Fruit fly (Drosophila melanogaster): ENCODE measurements around the gene CG5880.

CG5880 gene

dm6 chr3R:27135692-27136641 is 19.4 kb downstream of the CG5880 start (continued):
- TF ChIP-seq Fer2 (tag; optimal IDR thresholded peaks at IDR 0.05) = no peak
- TF ChIP-seq CG10274 (GFP tag; optimal IDR thresholded peaks at IDR 0.05) = peak; percentile 33
- TF ChIP-seq CG8944 (GFP tag; optimal IDR thresholded peaks at IDR 0.05) = peak; percentile 46
- TF ChIP-seq CG10462 (GFP tag; optimal IDR thresholded peaks at IDR 0.05) = peak; percentile 66
- peak; percentile 35 for TF ChIP-seq az2 (GFP tag; optimal IDR thresholded peaks at IDR 0.05)
- peak; percentile 65 for TF ChIP-seq CG7556 (GFP tag; optimal IDR thresholded peaks at IDR 0.05)
- TF ChIP-seq CG15479 (GFP tag; optimal IDR thresholded peaks at IDR 0.05) = peak; percentile 60
- TF ChIP-seq ato (GFP tag; IDR thresholded peaks at IDR 0.05; ENCODE audit: partially characterized antibody) = no peak
- no peak for TF ChIP-seq CG17612 (GFP tag; IDR thresholded peaks at IDR 0.05)
- TF ChIP-seq vvl (GFP tag; IDR thresholded peaks at IDR 0.05) = peak; percentile 43; the same call in 1 of the 2 replicates
- peak in 1 of 2 experiments; percentile 55 for TF ChIP-seq Hr78 (GFP tag; optimal IDR thresholded peaks at IDR 0.05)
- TF ChIP-seq HmgD (GFP tag; optimal IDR thresholded peaks at IDR 0.05) = no peak
- peak; percentile 88 for TF ChIP-seq CG1233 (GFP tag; optimal IDR thresholded peaks at IDR 0.05)
- no peak for TF ChIP-seq CG6175 (GFP tag; IDR thresholded peaks at IDR 0.05)
- peak; percentile 46 for TF ChIP-seq eyg (GFP tag; optimal IDR thresholded peaks at IDR 0.05)
- TF ChIP-seq amos (GFP tag; IDR thresholded peaks at IDR 0.05; ENCODE audit: partially characterized antibody) = no peak
- TF ChIP-seq nom (GFP tag; optimal IDR thresholded peaks at IDR 0.05) = peak; percentile 59
- peak; percentile 86 for TF ChIP-seq chm (GFP tag; IDR thresholded peaks at IDR 0.05)
- peak; percentile 91 for TF ChIP-seq Kr (GFP tag; optimal IDR thresholded peaks at IDR 0.05)
- peak; percentile 32 for TF ChIP-seq ems (GFP tag; optimal IDR thresholded peaks at IDR 0.05)
- TF ChIP-seq CG15073 (GFP tag; optimal IDR thresholded peaks at IDR 0.05) = no peak
- TF ChIP-seq CG9727 (GFP tag; optimal IDR thresholded peaks at IDR 0.05) = peak; percentile 88
- peak; percentile 69 for TF ChIP-seq CG12071 (GFP tag; optimal IDR thresholded peaks at IDR 0.05)
- TF ChIP-seq wdn (GFP tag; IDR thresholded peaks at IDR 0.05) = no peak
- TF ChIP-seq tna (GFP tag; IDR thresholded peaks at IDR 0.05; ENCODE audit: partially characterized antibody) = no peak
- TF ChIP-seq Hr51 (GFP tag; optimal IDR thresholded peaks at IDR 0.05) = peak; percentile 34 to 38
- TF ChIP-seq CG12104 (GFP tag; optimal IDR thresholded peaks at IDR 0.05) = peak; percentile 41
- no peak for TF ChIP-seq Rx (GFP tag; IDR thresholded peaks at IDR 0.05)
- TF ChIP-seq BtbVII (GFP tag; optimal IDR thresholded peaks at IDR 0.05) = peak; percentile 71
- TF ChIP-seq Optix (GFP tag; IDR thresholded peaks at IDR 0.05) = peak; percentile 50; the same call in 1 of the 3 replicates
- TF ChIP-seq crc (GFP tag; optimal IDR thresholded peaks at IDR 0.05) = peak; percentile 32
- TF ChIP-seq CG4854 (GFP tag; optimal IDR thresholded peaks at IDR 0.05) = peak; percentile 57
- peak; percentile 82 for TF ChIP-seq CG11398 (GFP tag; optimal IDR thresholded peaks at IDR 0.05)
- peak; percentile 75 for TF ChIP-seq oc (tag; optimal IDR thresholded peaks at IDR 0.05)
- peak; percentile 57 for TF ChIP-seq CG10654 (GFP tag; optimal IDR thresholded peaks at IDR 0.05)
- no peak for TF ChIP-seq pan (optimal IDR thresholded peaks at IDR 0.05)
- TF ChIP-seq pan (GFP tag; optimal IDR thresholded peaks at IDR 0.05 in 1 of 2, IDR thresholded peaks at IDR 0.05 in 1 of 2) = peak in 1 of 2 experiments; percentile 58
- no peak for TF ChIP-seq klu (GFP tag; IDR thresholded peaks at IDR 0.05)
- peak; percentile 40 for TF ChIP-seq psq (GFP tag; optimal IDR thresholded peaks at IDR 0.05)
- peak; percentile 72 for TF ChIP-seq CG8924 (tag; optimal IDR thresholded peaks at IDR 0.05)
- peak; percentile 62 for TF ChIP-seq CG18619 (GFP tag; optimal IDR thresholded peaks at IDR 0.05)
- TF ChIP-seq Rfx (GFP tag; IDR thresholded peaks at IDR 0.05) = peak; percentile 47; the same call in 1 of the 2 replicates
- peak; percentile 70 for TF ChIP-seq bab2 (GFP tag; optimal IDR thresholded peaks at IDR 0.05)
- no peak for TF ChIP-seq toy (GFP tag; IDR thresholded peaks at IDR 0.05)
- TF ChIP-seq CG12769 (tag; optimal IDR thresholded peaks at IDR 0.05) = no peak
- TF ChIP-seq Hmr (GFP tag; optimal IDR thresholded peaks at IDR 0.05) = peak; percentile 47
- TF ChIP-seq Abd-B (GFP tag; optimal IDR thresholded peaks at IDR 0.05) = no peak
- TF ChIP-seq CG10366 (GFP tag; IDR thresholded peaks at IDR 0.05) = 0 out of 2 replicates have a peak, but pooled peaks have one; percentile 12

Measured in whole organism, embryonic.